Worm (Caenorhabditis elegans) whole organism, young adult: ENCODE data around the gene ilcr-2.
A peak's percentile ranks its signal among the peaks of the same experiment; 100 is the strongest.

ENCODE experiments used
- C17E4.6 ChIP-seq: fragments of 200-800 bp; sonication (Bioruptor generic); IDR thresholded peaks from 2 replicates; pipeline ENCODE4 v1.3.6; 2022; ENCODE audit warnings: missing genetic modification reagents, missing genetic modification characterization, missing compliant biosample characterization
- F33H1.4 ChIP-seq: fragments of 200-800 bp; sonication (Bioruptor generic); IDR thresholded peaks from 2 replicates; pipeline ENCODE4 v1.3.6; 2022; ENCODE audit warnings: missing genetic modification reagents, missing genetic modification characterization, missing compliant biosample characterization
- F49E8.2 ChIP-seq: sonication (generic microtip); optimal IDR thresholded peaks from 3 replicates; lab custom pipeline; 2017; ENCODE audit warnings: missing genetic modification characterization, mild to moderate bottlenecking, missing compliant biosample characterization, antibody characterized with exemption, moderate library complexity; ENCODE audit not compliant: insufficient read depth
- F57A8.1 ChIP-seq: fragments of 200-800 bp; sonication (Bioruptor generic); optimal IDR thresholded peaks from 2 replicates; lab custom pipeline; 2018; ENCODE audit warnings: mild to moderate bottlenecking, missing genetic modification characterization, moderate library complexity, missing compliant biosample characterization
- K11D2.4 ChIP-seq: fragments of 200-800 bp; sonication (Bioruptor generic); IDR thresholded peaks from 2 replicates; pipeline ENCODE4 v1.3.6; 2022; ENCODE audit warnings: missing genetic modification reagents, missing genetic modification characterization, missing compliant biosample characterization
- Y79H2A.3 ChIP-seq: fragments of 200-800 bp; sonication (Bioruptor generic); conservative IDR thresholded peaks from 2 replicates; pipeline ENCODE4 v1.3.6; 2022; ENCODE audit warnings: missing genetic modification reagents, missing genetic modification characterization, missing compliant biosample characterization
- ZK185.1 ChIP-seq: sonication (generic microtip); optimal IDR thresholded peaks from 2 replicates; lab custom pipeline; 2016; ENCODE audit warnings: mild to moderate bottlenecking, missing genetic modification characterization, missing compliant biosample characterization; ENCODE audit not compliant: poor library complexity, severe bottlenecking
- aptf-2 ChIP-seq: fragments of 200-800 bp; sonication (Bioruptor generic); conservative IDR thresholded peaks from 2 replicates; pipeline ENCODE4 v1.3.6; 2022; ENCODE audit warnings: missing genetic modification reagents, missing genetic modification characterization, missing compliant biosample characterization
- atf-7 ChIP-seq: sonication (generic microtip); optimal IDR thresholded peaks from 2 replicates; lab custom pipeline; 2017; ENCODE audit warnings: mild to moderate bottlenecking, missing genetic modification characterization, missing compliant biosample characterization
- cebp-1 ChIP-seq, 2 experiments: fragments of 200-800 bp in 1 of 2; sonication (Bioruptor generic) in 1 of 2; sonication (generic microtip) in 1 of 2; IDR thresholded peaks in 1 of 2; optimal IDR thresholded peaks in 1 of 2; 2 replicates each; pipeline versions ENCODE4 v1.3.6 to Lab custom; 2017 to 2022; ENCODE audit warnings: missing compliant biosample characterization in 2 of 2, missing genetic modification characterization in 2 of 2, mild to moderate bottlenecking in 1 of 2, missing genetic modification reagents in 1 of 2, moderate library complexity in 1 of 2
- ceh-100 ChIP-seq: fragments of 200-800 bp; sonication (Bioruptor generic); IDR thresholded peaks from 2 replicates; pipeline ENCODE4 v1.3.6; 2022; ENCODE audit warnings: missing genetic modification reagents, missing genetic modification characterization, missing compliant biosample characterization
- egrh-3 ChIP-seq: fragments of 200-800 bp; sonication (Bioruptor generic); IDR thresholded peaks from 2 replicates; pipeline ENCODE4 v1.3.6; 2022; ENCODE audit warnings: missing genetic modification reagents, missing genetic modification characterization, missing compliant biosample characterization
- ets-4 ChIP-seq: fragments of 200-800 bp; sonication (Bioruptor generic); optimal IDR thresholded peaks from 2 replicates; lab custom pipeline; 2018; ENCODE audit warnings: mild to moderate bottlenecking, missing genetic modification characterization, missing compliant biosample characterization
- hmg-1.2 ChIP-seq: fragments of 200-800 bp; sonication (Bioruptor generic); IDR thresholded peaks from 2 replicates; pipeline ENCODE4 v1.3.6; 2022; ENCODE audit warnings: missing genetic modification reagents, missing genetic modification characterization, missing compliant biosample characterization
- hmg-20 ChIP-seq: fragments of 200-800 bp; sonication (Bioruptor generic); IDR thresholded peaks from 2 replicates; pipeline ENCODE4 v1.3.6; 2022; ENCODE audit warnings: missing genetic modification reagents, missing genetic modification characterization, missing compliant biosample characterization
- hsf-1 ChIP-seq: fragments of 200-800 bp; sonication (Bioruptor generic); IDR thresholded peaks from 2 replicates; pipeline ENCODE4 v1.3.6; 2022; ENCODE audit warnings: missing genetic modification reagents, missing genetic modification characterization, missing compliant biosample characterization
- lag-1 ChIP-seq: fragments of 200-800 bp; sonication (Bioruptor generic); IDR thresholded peaks from 2 replicates; pipeline ENCODE4 v1.3.6; 2022; ENCODE audit warnings: missing genetic modification reagents, missing genetic modification characterization, missing compliant biosample characterization
- let-607 ChIP-seq, 2 experiments: fragments of 200-800 bp in 1 of 2; sonication (Bioruptor generic) in 1 of 2; sonication (generic microtip) in 1 of 2; optimal IDR thresholded peaks; 2 replicates each; lab custom pipeline; 2016 to 2018; ENCODE audit warnings: mild to moderate bottlenecking in 2 of 2, missing compliant biosample characterization in 2 of 2, missing genetic modification characterization in 2 of 2, moderate library complexity in 2 of 2, missing genotype in 1 of 2
- lin-35 ChIP-seq, 3 experiments: fragments of 150-350 bp in 2 of 3; sonication (generic microtip) in 1 of 3; optimal IDR thresholded peaks; 2 replicates each; lab custom pipeline; 2014 to 2018; ENCODE audit warnings: missing biosample characterization in 3 of 3, missing genetic modification characterization in 3 of 3, missing genetic modification reagents in 3 of 3
- lsl-1 ChIP-seq: fragments of 200-800 bp; sonication (Bioruptor generic); optimal IDR thresholded peaks from 2 replicates; lab custom pipeline; 2018; ENCODE audit warnings: mild to moderate bottlenecking, missing genetic modification characterization, moderate library complexity, missing compliant biosample characterization
- mxl-1 ChIP-seq: sonication (generic microtip); optimal IDR thresholded peaks from 2 replicates; lab custom pipeline; 2016; ENCODE audit warnings: missing genetic modification characterization, missing compliant biosample characterization
- nhr-120 ChIP-seq: fragments of 200-800 bp; sonication (Bioruptor generic); IDR thresholded peaks from 2 replicates; pipeline ENCODE4 v1.3.6; 2022; ENCODE audit warnings: missing genetic modification characterization, missing compliant biosample characterization
- nhr-27 ChIP-seq: fragments of 200-800 bp; sonication (Bioruptor generic); optimal IDR thresholded peaks from 2 replicates; lab custom pipeline; 2018; ENCODE audit warnings: mild to moderate bottlenecking, missing genetic modification characterization, moderate library complexity, missing compliant biosample characterization
- nhr-80 ChIP-seq: sonication (generic microtip); optimal IDR thresholded peaks from 2 replicates; lab custom pipeline; 2016; ENCODE audit warnings: missing genetic modification characterization, missing compliant biosample characterization
- tbx-9 ChIP-seq: sonication (generic microtip); optimal IDR thresholded peaks from 2 replicates; lab custom pipeline; 2016; ENCODE audit warnings: borderline replicate concordance, missing genetic modification characterization, inconsistent platforms, missing compliant biosample characterization
- tlf-1 ChIP-seq: fragments of 200-800 bp; sonication (Bioruptor generic); optimal IDR thresholded peaks from 2 replicates; lab custom pipeline; 2018; ENCODE audit warnings: mild to moderate bottlenecking, missing genetic modification characterization, missing compliant biosample characterization
- unc-62 ChIP-seq: fragments of 150-350 bp; optimal IDR thresholded peaks from 2 replicates; lab custom pipeline; 2014; ENCODE audit warnings: missing biosample characterization, missing genetic modification reagents, missing genetic modification characterization
- xnd-1 ChIP-seq: sonication (generic microtip); optimal IDR thresholded peaks from 2 replicates; lab custom pipeline; 2016; ENCODE audit warnings: missing genotype, missing genetic modification reagents, missing genetic modification characterization, missing compliant biosample characterization
- zfh-2 ChIP-seq: fragments of 200-800 bp; sonication (Bioruptor generic); conservative IDR thresholded peaks from 2 replicates; pipeline ENCODE4 v1.3.6; 2022; ENCODE audit warnings: missing genetic modification reagents, missing genetic modification characterization, missing compliant biosample characterization
- ztf-22 ChIP-seq: fragments of 200-800 bp; sonication (Bioruptor generic); optimal IDR thresholded peaks from 2 replicates; lab custom pipeline; 2018; ENCODE audit warnings: mild to moderate bottlenecking, missing genetic modification characterization, moderate library complexity, missing compliant biosample characterization
- ztf-26 ChIP-seq: sonication (generic microtip); optimal IDR thresholded peaks from 2 replicates; lab custom pipeline; 2017; ENCODE audit warnings: missing genetic modification characterization, missing compliant biosample characterization

The ilcr-2 gene

ce11 chrII:5511417-5512353 is 36.6 kb downstream of the ilcr-2 start (continued):
- TF ChIP-seq aptf-2 (GFP tag; lab: Robert Waterston, UW), result 0 out of 2 replicates have a peak, but pooled peaks have one; percentile 38
- TF ChIP-seq nhr-27 (tag; lab: Kevin White, UChicago), result no peak
- TF ChIP-seq lsl-1 (GFP tag; lab: Kevin White, UChicago), result peak; percentile 45
- peak; percentile 65 for TF ChIP-seq ZK185.1 (tag; lab: Kevin White, UChicago)
- peak in 1 of 3 experiments; percentile 13 for TF ChIP-seq lin-35 (GFP tag; optimal IDR thresholded peaks at IDR 0.05; lab: Kevin White, UChicago)

- TF ChIP-seq hmg-1.2 (GFP tag; lab: Robert Waterston, UW) (no peak), mxl-1 (no peak), ztf-26 (no peak), ceh-100 (GFP tag; lab: Robert Waterston, UW) (no peak), ets-4 (GFP tag; lab: Kevin White, UChicago) (no peak), atf-7 (peak; percentile 78), K11D2.4 (no peak), let-607 (tag; optimal IDR thresholded peaks at IDR 0.05; lab: Kevin White, UChicago) (peak; percentile 88 to 93), F57A8.1 (GFP tag; lab: Kevin White, UChicago) (no peak), cebp-1 (GFP tag; IDR thresholded peaks at IDR 0.05; lab: Robert Waterston, UW) (no peak), cebp-1 (tag; optimal IDR thresholded peaks at IDR 0.05; lab: Kevin White, UChicago) (no peak), hmg-20 (GFP tag; lab: Robert Waterston, UW) (no peak), C17E4.6 (no peak), nhr-80 (tag; lab: Kevin White, UChicago) (peak; percentile 90), nhr-120 (GFP tag; lab: Robert Waterston, UW) (no peak), xnd-1 (no peak), lag-1 (no peak), unc-62 (GFP tag; lab: Kevin White, UChicago) (peak; percentile 34)
Measured at ce11 chrII:5512473-5513097, 37.5 kb downstream of the ilcr-2 start.

- TF ChIP-seq ets-4 (GFP tag; lab: Kevin White, UChicago) (no peak), nhr-80 (tag; lab: Kevin White, UChicago) (peak; percentile 24)
Measured at ce11 chrII:5514846-5515245, 39.8 kb downstream of the ilcr-2 start, which contains the start of gene sahd-1. sahd-1 (minus strand) TSS chrII:5514945.

- TF ChIP-seq ZK185.1 (tag; lab: Kevin White, UChicago) (no peak), F33H1.4 (GFP tag; lab: Robert Waterston, UW) (no peak), zfh-2 (GFP tag; lab: Robert Waterston, UW) (no peak), tlf-1 (GFP tag; lab: Kevin White, UChicago) (no peak), hmg-20 (GFP tag; lab: Robert Waterston, UW) (no peak), ztf-22 (no peak), mxl-1 (no peak), F49E8.2 (tag; lab: Kevin White, UChicago) (no peak), hsf-1 (GFP tag; lab: Robert Waterston, UW) (no peak), Y79H2A.3 (no peak), tbx-9 (tag; lab: Kevin White, UChicago) (no peak), xnd-1 (no peak), egrh-3 (GFP tag; lab: Robert Waterston, UW) (no peak), unc-62 (GFP tag; lab: Kevin White, UChicago) (no peak)
Measured at ce11 chrII:5515542-5515941, 40.5 kb downstream of the ilcr-2 start, which contains the start of gene ZK177.3. ZK177.3 (plus strand) TSS chrII:5515842.
